Fruit fly (Drosophila melanogaster): ENCODE data around the gene CrebA.

The CrebA gene

dm6 chr3L:15562727-15563057 is 27.5 kb downstream of the CrebA start:
- TF ChIP-seq Mrtf (GFP tag; IDR thresholded peaks at IDR 0.05) (no peak), knrl (GFP tag; IDR thresholded peaks at IDR 0.05; ENCODE audit: partially characterized antibody) (peak; percentile 43; the same call in 1 of the 3 replicates), HLH4C (GFP tag; IDR thresholded peaks at IDR 0.05; ENCODE audit: partially characterized antibody) (peak; percentile 52; the same call in 1 of the 3 replicates), onecut (GFP tag; IDR thresholded peaks at IDR 0.05) (peak; percentile 98), Bgb (GFP tag; IDR thresholded peaks at IDR 0.05; ENCODE audit: partially characterized antibody) (peak; percentile 61), CG13424 (tag; optimal IDR thresholded peaks at IDR 0.05) (no peak), CG7963 (GFP tag; IDR thresholded peaks at IDR 0.05; ENCODE audit: partially characterized antibody) (peak; percentile 50; the same call in 1 of the 3 replicates), nerfin-2 (GFP tag; IDR thresholded peaks at IDR 0.05; ENCODE audit: partially characterized antibody) (peak; percentile 28; the same call in 1 of the 2 replicates), gce (GFP tag; IDR thresholded peaks at IDR 0.05) (0 out of 3 replicates have a peak, but pooled peaks have one; percentile 6), Fer1 (GFP tag; optimal IDR thresholded peaks at IDR 0.05) (peak; percentile 27), MESR4 (GFP tag; optimal IDR thresholded peaks at IDR 0.05) (peak; percentile 80), Mes4 (GFP tag; optimal IDR thresholded peaks at IDR 0.05) (no peak), CG4617 (GFP tag; optimal IDR thresholded peaks at IDR 0.05; ENCODE audit: borderline replicate concordance) (no peak), CG1603 (tag; optimal IDR thresholded peaks at IDR 0.05) (peak; percentile 30), hb (GFP tag; IDR thresholded peaks at IDR 0.05; ENCODE audit: partially characterized antibody) (0 out of 3 replicates have a peak, but pooled peaks have one; percentile 7), CG32772 (GFP tag; IDR thresholded peaks at IDR 0.05) (no peak), Sry-δ (GFP tag; optimal IDR thresholded peaks at IDR 0.05) (peak; percentile 38), gcm2 (GFP tag; optimal IDR thresholded peaks at IDR 0.05) (no peak), chinmo (GFP tag; IDR thresholded peaks at IDR 0.05; ENCODE audit: partially characterized antibody) (0 out of 4 replicates have a peak, but pooled peaks have one; percentile 72), Dip2 (GFP tag; IDR thresholded peaks at IDR 0.05) (no peak), Doc3 (GFP tag; IDR thresholded peaks at IDR 0.05; ENCODE audit: partially characterized antibody) (peak; percentile 27; the same call in 1 of the 3 replicates)

DNA sequence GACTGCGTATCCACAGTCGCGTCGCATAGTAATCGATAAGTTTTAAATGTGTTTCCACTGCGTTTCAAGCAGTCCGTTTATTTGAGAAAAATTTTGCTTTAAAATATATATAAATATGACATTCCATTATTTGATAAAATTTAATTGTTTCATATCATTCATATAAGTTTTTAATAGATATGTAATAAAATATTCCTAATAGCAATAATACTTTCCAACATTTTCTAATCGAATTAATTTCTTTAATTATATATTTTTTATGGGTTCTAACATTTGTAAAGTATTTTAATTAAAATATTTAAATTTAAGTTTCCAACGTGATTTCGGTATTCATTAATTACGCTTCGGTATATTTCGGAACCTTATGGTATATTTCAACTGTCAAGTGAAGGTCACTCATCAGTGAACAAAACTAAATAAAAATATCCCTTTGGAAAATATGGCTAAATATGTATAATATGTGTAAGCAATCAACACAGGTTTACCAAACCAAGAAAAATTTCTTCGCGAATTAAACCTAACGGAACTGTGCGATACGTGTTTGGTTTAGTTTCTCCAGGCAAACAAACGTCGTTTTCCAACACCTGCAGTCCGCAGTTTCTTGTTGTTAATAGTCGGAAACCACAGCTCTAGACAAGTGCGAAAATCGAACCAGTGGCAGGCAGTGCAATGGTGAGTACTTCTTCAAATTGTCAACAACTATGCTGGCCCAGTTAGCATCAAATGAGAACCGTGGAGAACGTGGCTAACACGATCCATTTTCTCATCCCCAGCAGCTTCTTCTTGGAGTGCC is 28.1 kb downstream of the CrebA start, which contains the start of the genes CG7739 and SCCRO:
Gene CG7739 (minus strand): TSS at position 8 of the 793 bp plus-strand sequence.
Gene SCCRO (plus strand): TSS at position 370 of the 793 bp plus-strand sequence.
- TF ChIP-seq CG7556 (GFP tag; optimal IDR thresholded peaks at IDR 0.05) (peak; percentile 33), tna (GFP tag; IDR thresholded peaks at IDR 0.05; ENCODE audit: partially characterized antibody) (no peak), H2.0 (GFP tag; IDR thresholded peaks at IDR 0.05) (peak; percentile 81), sima (GFP tag; optimal IDR thresholded peaks at IDR 0.05) (no peak), salm (tag; optimal IDR thresholded peaks at IDR 0.05) (no peak), ttk (GFP tag; IDR thresholded peaks at IDR 0.05) (peak; percentile 66), CG9797 (GFP tag; optimal IDR thresholded peaks at IDR 0.05) (peak; percentile 49), HHEX (GFP tag; optimal IDR thresholded peaks at IDR 0.05) (no peak), lov (optimal IDR thresholded peaks at IDR 0.05) (no peak), lov (GFP tag; IDR thresholded peaks at IDR 0.05) (peak; percentile 35; the same call in 1 of the 3 replicates), Spps (tag; optimal IDR thresholded peaks at IDR 0.05) (no peak), CG42726 (GFP tag; IDR thresholded peaks at IDR 0.05; ENCODE audit: partially characterized antibody) (no peak), HLH4C (GFP tag; IDR thresholded peaks at IDR 0.05; ENCODE audit: partially characterized antibody) (no peak; the same call in 1 of the 3 replicates), CG12299 (tag; optimal IDR thresholded peaks at IDR 0.05) (peak; percentile 22), CG3726 (GFP tag; IDR thresholded peaks at IDR 0.05) (no peak), ara (GFP tag; IDR thresholded peaks at IDR 0.05) (no peak), D (optimal IDR thresholded peaks at IDR 0.05) (no peak), D (GFP tag; optimal IDR thresholded peaks at IDR 0.05) (no peak), br (optimal IDR thresholded peaks at IDR 0.05) (no peak), corto (GFP tag; optimal IDR thresholded peaks at IDR 0.05) (peak; percentile 36), Ssrp (tag; optimal IDR thresholded peaks at IDR 0.05) (peak; percentile 61), zen2 (GFP tag; IDR thresholded peaks at IDR 0.05; ENCODE audit: partially characterized antibody) (no peak), YL-1 (GFP tag; optimal IDR thresholded peaks at IDR 0.05) (peak; percentile 42), exex (tag; optimal IDR thresholded peaks at IDR 0.05) (peak; percentile 25), CG5953 (GFP tag; IDR thresholded peaks at IDR 0.05) (no peak), Chrac-16 (GFP tag; optimal IDR thresholded peaks at IDR 0.05) (peak; percentile 53), Antp (GFP tag; optimal IDR thresholded peaks at IDR 0.05) (peak; percentile 26), Gug (GFP tag; IDR thresholded peaks at IDR 0.05) (peak; percentile 68; the same call in 2 of the 4 replicates)

Data from whole organism, embryonic.